Worm (Caenorhabditis elegans) whole organism, midembryonic: ENCODE measurements around the gene C14B9.8.

ENCODE experiments used
- T22C8.4 ChIP-seq: fragments of 200-800 bp; sonication (Bioruptor generic); IDR thresholded peaks from 2 replicates; pipeline ENCODE4 v1.3.6; 2022; ENCODE audit warnings: missing genetic modification characterization, missing compliant biosample characterization
- cog-1 ChIP-seq: sonication (generic microtip); optimal IDR thresholded peaks from 2 replicates; lab custom pipeline; 2016; ENCODE audit warnings: missing genetic modification characterization, missing compliant biosample characterization
- flt-1 ChIP-seq: fragments of 200-800 bp; sonication (Bioruptor generic); IDR thresholded peaks from 2 replicates; pipeline ENCODE4 v1.3.6; 2022; ENCODE audit warnings: missing genetic modification characterization, missing compliant biosample characterization
- klf-2 ChIP-seq: fragments of 200-800 bp; sonication (Bioruptor generic); conservative IDR thresholded peaks from 2 replicates; pipeline ENCODE4 v1.3.6; 2022; ENCODE audit warnings: missing genetic modification reagents, missing genetic modification characterization, missing compliant biosample characterization
- ref-1 ChIP-seq: fragments of 200-800 bp; sonication (Bioruptor generic); conservative IDR thresholded peaks from 2 replicates; pipeline ENCODE4 v1.3.6; 2022; ENCODE audit warnings: missing genetic modification reagents, missing genetic modification characterization, missing compliant biosample characterization
- tab-1 ChIP-seq: fragments of 200-800 bp; sonication (Bioruptor generic); IDR thresholded peaks from 2 replicates; pipeline ENCODE4 v1.3.6; 2022; ENCODE audit warnings: missing genetic modification characterization, missing compliant biosample characterization

DNA sequence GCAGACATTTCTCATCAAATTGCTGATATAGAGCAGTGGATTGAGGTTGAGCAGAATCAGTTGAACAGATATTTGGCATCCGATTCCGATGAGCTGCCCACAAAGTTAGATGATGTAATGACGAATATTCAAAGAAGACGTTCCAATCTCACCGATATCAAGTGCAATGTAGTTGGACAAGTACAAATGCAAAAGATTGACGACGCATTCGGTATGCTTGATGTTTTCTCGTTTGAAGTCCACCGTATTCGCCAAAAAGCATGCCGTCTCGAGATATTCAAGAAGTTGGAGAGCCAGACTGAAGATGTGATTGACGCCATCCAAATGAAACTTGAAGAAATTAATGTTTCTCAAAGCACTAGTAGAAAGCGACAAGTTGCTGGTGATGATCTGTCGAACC, 40.7 kb upstream of the C14B9.8 start:
- TF ChIP-seq ref-1, result no peak
- TF ChIP-seq cog-1 (tag; lab: Kevin White, UChicago), result no peak
- TF ChIP-seq klf-2 (GFP tag; lab: Robert Waterston, UW), result no peak
- TF ChIP-seq T22C8.4 (GFP tag; lab: Robert Waterston, UW), result no peak
- no peak for TF ChIP-seq flt-1 (GFP tag; lab: Robert Waterston, UW)
- no peak for TF ChIP-seq tab-1
